In the genomic region with DNA sequence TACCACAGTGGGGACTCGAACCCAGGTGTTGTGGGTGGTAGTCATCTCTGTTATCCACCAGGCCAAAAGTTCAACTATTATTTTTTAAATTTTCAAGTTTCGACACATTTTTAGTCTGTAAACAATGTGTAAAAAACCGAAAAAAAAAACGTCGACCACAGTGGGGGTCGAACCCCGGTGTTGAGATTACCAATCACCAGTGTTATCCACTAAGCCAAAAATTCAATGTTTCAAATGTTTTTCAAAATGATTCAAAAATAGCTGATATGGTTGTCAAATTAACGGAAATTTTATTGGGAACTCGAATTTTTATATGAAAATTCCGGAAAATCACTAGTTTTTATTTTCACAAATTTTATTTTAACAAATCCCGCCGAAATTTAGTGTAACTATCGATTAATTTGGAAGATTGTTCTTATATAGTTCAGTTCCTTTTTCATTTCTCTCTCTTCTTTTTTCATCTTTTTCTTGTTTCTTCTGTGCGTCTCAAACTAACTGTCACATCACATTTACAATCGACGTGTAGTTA, we compare ENCODE assay signal across 4 worm cellular contexts.
TF ChIP-seq lines count a peak whose summit lies in the region.

No protein-coding gene starts in this region.

TF ChIP-seq in whole organism, L1 larva, 84 proteins besides CTCF, POLR2A, EP300 and RAD21:
- TF ChIP-seq nhr-85 (tag; lab: Kevin White, UChicago) (peak; percentile 70), blmp-1 (tag; optimal IDR thresholded peaks at IDR 0.05; lab: Kevin White, UChicago) (peak; percentile 26), egl-13 (tag; optimal IDR thresholded peaks at IDR 0.05; lab: Kevin White, UChicago) (no peak), efl-1 (optimal IDR thresholded peaks at IDR 0.05; lab: Kevin White, UChicago) (no peak), efl-1 (GFP tag; optimal IDR thresholded peaks at IDR 0.05 in 1 of 2; lab: Kevin White, UChicago) (peak in 1 of 2 experiments; percentile 59)

TF ChIP-seq in whole organism, L2 larva, 48 proteins besides CTCF, POLR2A, EP300 and RAD21:
- TF ChIP-seq nhr-237 (tag; optimal IDR thresholded peaks at IDR 0.05; lab: Kevin White, UChicago) (no peak), blmp-1 (tag; optimal IDR thresholded peaks at IDR 0.05; lab: Kevin White, UChicago; ENCODE audit: insufficient read depth) (peak; percentile 74), ztf-1 (GFP tag; conservative IDR thresholded peaks at IDR 0.05; lab: Robert Waterston, UW) (no peak), unc-39 (tag; optimal IDR thresholded peaks at IDR 0.05; lab: Kevin White, UChicago) (no peak), crh-2 (tag; optimal IDR thresholded peaks at IDR 0.05; lab: Kevin White, UChicago) (no peak), nhr-25 (tag; optimal IDR thresholded peaks at IDR 0.05; lab: Kevin White, UChicago) (peak; percentile 49), dmd-4 (tag; optimal IDR thresholded peaks at IDR 0.05; lab: Kevin White, UChicago) (no peak), lsy-2 (tag; optimal IDR thresholded peaks at IDR 0.05; lab: Kevin White, UChicago) (no peak)

TF ChIP-seq in whole organism, L3 larva, 47 proteins besides CTCF, POLR2A, EP300 and RAD21:
- TF ChIP-seq zag-1 (tag; optimal IDR thresholded peaks at IDR 0.05; lab: Kevin White, UChicago) (no peak), nhr-23 (tag; optimal IDR thresholded peaks at IDR 0.05; lab: Kevin White, UChicago) (peak; percentile 22), fkh-10 (GFP tag; optimal IDR thresholded peaks at IDR 0.05; lab: Kevin White, UChicago) (no peak)

TF ChIP-seq in whole organism, young adult, 124 proteins besides CTCF, POLR2A, EP300 and RAD21:
- TF ChIP-seq sea-2 (GFP tag; IDR thresholded peaks at IDR 0.05; lab: Robert Waterston, UW): no peak
- no peak for TF ChIP-seq F37B4.10 (GFP tag; IDR thresholded peaks at IDR 0.05; lab: Robert Waterston, UW)
- no peak for TF ChIP-seq F39B2.1 (GFP tag; IDR thresholded peaks at IDR 0.05; lab: Robert Waterston, UW)
- TF ChIP-seq zfh-2 (GFP tag; conservative IDR thresholded peaks at IDR 0.05; lab: Robert Waterston, UW): no peak
- TF ChIP-seq dpff-1 (tag; optimal IDR thresholded peaks at IDR 0.05; lab: Kevin White, UChicago): no peak
- TF ChIP-seq aptf-3 (GFP tag; IDR thresholded peaks at IDR 0.05; lab: Robert Waterston, UW): no peak
- no peak for TF ChIP-seq unc-130 (GFP tag; optimal IDR thresholded peaks at IDR 0.05; lab: Kevin White, UChicago)
- TF ChIP-seq athp-1 (tag; optimal IDR thresholded peaks at IDR 0.05; lab: Kevin White, UChicago): no peak
- TF ChIP-seq bed-1 (GFP tag; IDR thresholded peaks at IDR 0.05; lab: Robert Waterston, UW): no peak
- TF ChIP-seq ztf-6 (GFP tag; IDR thresholded peaks at IDR 0.05; lab: Robert Waterston, UW): no peak
- no peak for TF ChIP-seq hmg-20 (GFP tag; IDR thresholded peaks at IDR 0.05; lab: Robert Waterston, UW)
- no peak for TF ChIP-seq Y56A3A.18 (GFP tag; IDR thresholded peaks at IDR 0.05; lab: Robert Waterston, UW)
- no peak for TF ChIP-seq ztf-28 (GFP tag; IDR thresholded peaks at IDR 0.05; lab: Robert Waterston, UW)
- no peak for TF ChIP-seq efl-1 (GFP tag; optimal IDR thresholded peaks at IDR 0.05; lab: Kevin White, UChicago)
- no peak for TF ChIP-seq snpc-3.4 (tag; optimal IDR thresholded peaks at IDR 0.05; lab: Kevin White, UChicago)
- no peak for TF ChIP-seq atf-7 (tag; optimal IDR thresholded peaks at IDR 0.05; lab: Kevin White, UChicago)
- TF ChIP-seq Y67H2A.10 (GFP tag; conservative IDR thresholded peaks at IDR 0.05; lab: Robert Waterston, UW): no peak
- 0 out of 2 replicates have a peak, but pooled peaks have one; percentile 40 for TF ChIP-seq lin-26 (GFP tag; IDR thresholded peaks at IDR 0.05; lab: Robert Waterston, UW)
- no peak for TF ChIP-seq fkh-3 (tag; optimal IDR thresholded peaks at IDR 0.05; lab: Kevin White, UChicago)
- TF ChIP-seq rpc-1 (optimal IDR thresholded peaks at IDR 0.05; lab: Kevin White, UChicago): peak; percentile 37
- TF ChIP-seq rpc-1 (tag; optimal IDR thresholded peaks at IDR 0.05; lab: Kevin White, UChicago): peak; percentile 69
- no peak for TF ChIP-seq madf-10 (tag; optimal IDR thresholded peaks at IDR 0.05; lab: Kevin White, UChicago)
- TF ChIP-seq lsy-27 (tag; optimal IDR thresholded peaks at IDR 0.05; lab: Kevin White, UChicago; ENCODE audit: borderline replicate concordance, insufficient read depth): no peak
- peak; percentile 54 for TF ChIP-seq B0261.1 (tag; optimal IDR thresholded peaks at IDR 0.05; lab: Kevin White, UChicago)
- no peak for TF ChIP-seq ets-4 (GFP tag; optimal IDR thresholded peaks at IDR 0.05; lab: Kevin White, UChicago)
- no peak for TF ChIP-seq sdz-38 (tag; optimal IDR thresholded peaks at IDR 0.05; lab: Kevin White, UChicago)
- no peak for TF ChIP-seq madf-6 (GFP tag; IDR thresholded peaks at IDR 0.05; lab: Robert Waterston, UW)
- TF ChIP-seq hmg-1.2 (GFP tag; IDR thresholded peaks at IDR 0.05; lab: Robert Waterston, UW): peak; percentile 37
- TF ChIP-seq gei-17 (GFP tag; optimal IDR thresholded peaks at IDR 0.05; lab: Kevin White, UChicago): no peak
- TF ChIP-seq cebp-2 (GFP tag; IDR thresholded peaks at IDR 0.05; lab: Robert Waterston, UW): no peak
- no peak for TF ChIP-seq C17E4.6 (GFP tag; IDR thresholded peaks at IDR 0.05; lab: Robert Waterston, UW)
- TF ChIP-seq nhr-120 (GFP tag; IDR thresholded peaks at IDR 0.05; lab: Robert Waterston, UW): no peak
- no peak for TF ChIP-seq zim-3 (tag; optimal IDR thresholded peaks at IDR 0.05; lab: Kevin White, UChicago)
- TF ChIP-seq ceh-100 (GFP tag; IDR thresholded peaks at IDR 0.05; lab: Robert Waterston, UW): no peak
- TF ChIP-seq nfya-2 (GFP tag; IDR thresholded peaks at IDR 0.05; lab: Robert Waterston, UW): no peak
- no peak for TF ChIP-seq attf-5 (GFP tag; optimal IDR thresholded peaks at IDR 0.05; lab: Kevin White, UChicago)
- no peak for TF ChIP-seq hlh-26 (GFP tag; conservative IDR thresholded peaks at IDR 0.05; lab: Robert Waterston, UW)
- TF ChIP-seq F33H1.4 (GFP tag; IDR thresholded peaks at IDR 0.05; lab: Robert Waterston, UW): peak; percentile 15; the same call in 1 of the 2 replicates
- no peak for TF ChIP-seq ztf-18 (tag; optimal IDR thresholded peaks at IDR 0.05; lab: Kevin White, UChicago)
- TF ChIP-seq tbp1 (GFP tag; optimal IDR thresholded peaks at IDR 0.05; lab: Kevin White, UChicago): peak; percentile 78
- TF ChIP-seq snpc-1.1 (tag; optimal IDR thresholded peaks at IDR 0.05; lab: Kevin White, UChicago; ENCODE audit: insufficient read depth): no peak
- no peak for TF ChIP-seq dox-1 (GFP tag; IDR thresholded peaks at IDR 0.05; lab: Robert Waterston, UW)
- TF ChIP-seq cebp-1 (GFP tag; IDR thresholded peaks at IDR 0.05; lab: Robert Waterston, UW): no peak
- TF ChIP-seq cebp-1 (tag; optimal IDR thresholded peaks at IDR 0.05; lab: Kevin White, UChicago): no peak
- TF ChIP-seq F23B12.7 (tag; optimal IDR thresholded peaks at IDR 0.05; lab: Kevin White, UChicago; ENCODE audit: insufficient read depth): no peak
- TF ChIP-seq aptf-2 (GFP tag; conservative IDR thresholded peaks at IDR 0.05; lab: Robert Waterston, UW): no peak
